Worm (Caenorhabditis elegans) whole organism, L4/young adult: ENCODE measurements around the gene Y70C5B.2.

ENCODE experiments used
- W03F9.2 ChIP-seq: fragments of 150-350 bp; optimal IDR thresholded peaks from 2 replicates; lab custom pipeline; 2014; ENCODE audit warnings: missing biosample characterization, missing genetic modification characterization
- dao-5 ChIP-seq: sonication (generic microtip); optimal IDR thresholded peaks from 2 replicates; lab custom pipeline; 2016; ENCODE audit warnings: missing genotype, missing genetic modification characterization, moderate library complexity, missing compliant biosample characterization
- him-1 ChIP-seq: sonication (generic microtip); optimal IDR thresholded peaks from 2 replicates; lab custom pipeline; 2016; ENCODE audit warnings: missing genotype, missing genetic modification reagents, missing genetic modification characterization, missing compliant biosample characterization

DNA sequence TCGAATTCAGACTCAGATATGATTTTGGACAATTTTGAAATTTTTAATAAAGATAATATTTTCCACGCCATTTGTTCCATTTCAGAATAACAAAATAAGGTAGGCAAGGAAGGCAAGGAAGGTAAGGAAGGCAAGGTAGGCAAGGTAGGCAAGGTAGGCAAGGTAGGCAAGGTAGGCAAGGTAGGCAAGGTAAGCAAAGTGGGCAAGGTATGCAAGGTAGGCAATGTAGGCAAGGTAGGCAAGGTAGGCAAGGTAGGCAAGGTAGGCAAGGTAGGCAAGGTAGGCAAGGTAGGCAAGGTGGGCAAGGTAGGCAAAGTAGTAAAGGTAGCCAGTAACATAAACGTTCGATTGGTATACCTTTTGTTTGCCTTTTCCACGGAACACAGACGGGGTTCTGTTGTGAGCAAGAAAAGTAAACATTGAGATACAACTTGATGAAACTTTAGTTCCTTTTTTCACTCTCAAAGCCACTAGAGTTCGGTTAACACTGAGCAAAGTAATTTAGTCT lies 39.1 kb upstream of the Y70C5B.2 start, which contains the start of gene Y70C5C.1:
- no peak for TF ChIP-seq W03F9.2 (tag; lab: Kevin White, UChicago)
- no peak for TF ChIP-seq him-1 (tag; lab: Kevin White, UChicago)
- no peak for TF ChIP-seq dao-5 (tag; lab: Kevin White, UChicago)
